Fruit fly (Drosophila melanogaster): ENCODE measurements around the gene CG7945.

CG7945 gene

dm6 chr3L:15523806-15524346, at the start of gene CG7945:
CG7945 (minus strand) TSS chr3L:15524137.
- TF ChIP-seq pan (optimal IDR thresholded peaks at IDR 0.05) (no peak), EcR (GFP tag; optimal IDR thresholded peaks at IDR 0.05) (no peak), psq (optimal IDR thresholded peaks at IDR 0.05) (no peak), usp (GFP tag; optimal IDR thresholded peaks at IDR 0.05) (no peak), CG8478 (optimal IDR thresholded peaks at IDR 0.05) (no peak), Dll (optimal IDR thresholded peaks at IDR 0.05) (no peak)

DNA sequence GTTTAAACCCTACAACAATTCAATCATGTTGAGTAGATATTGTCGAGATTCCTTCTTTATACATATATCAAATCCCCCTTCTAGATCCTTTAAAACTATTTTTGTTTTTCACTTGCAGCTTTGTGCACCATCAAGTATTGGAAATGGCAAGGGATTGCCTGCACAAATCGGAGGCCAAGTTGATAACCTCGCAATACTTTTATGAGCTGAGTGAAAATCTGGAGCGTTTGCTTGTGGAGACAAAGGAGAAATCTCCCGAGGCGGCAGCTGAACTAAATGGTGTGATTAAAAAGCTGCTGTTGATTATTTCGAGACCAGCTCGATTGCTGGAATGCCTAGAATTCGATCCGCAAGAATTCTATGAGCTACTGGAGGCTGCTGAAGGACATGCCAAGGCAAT, 46.6 kb upstream of the CG7945 start:
- TF ChIP-seq Dll (optimal IDR thresholded peaks at IDR 0.05), result no peak
- no peak for TF ChIP-seq usp (GFP tag; optimal IDR thresholded peaks at IDR 0.05)
- no peak for TF ChIP-seq pan (optimal IDR thresholded peaks at IDR 0.05)
- no peak for TF ChIP-seq CG8478 (optimal IDR thresholded peaks at IDR 0.05)
- TF ChIP-seq psq (optimal IDR thresholded peaks at IDR 0.05), result no peak
- no peak for TF ChIP-seq EcR (GFP tag; optimal IDR thresholded peaks at IDR 0.05)

DNA sequence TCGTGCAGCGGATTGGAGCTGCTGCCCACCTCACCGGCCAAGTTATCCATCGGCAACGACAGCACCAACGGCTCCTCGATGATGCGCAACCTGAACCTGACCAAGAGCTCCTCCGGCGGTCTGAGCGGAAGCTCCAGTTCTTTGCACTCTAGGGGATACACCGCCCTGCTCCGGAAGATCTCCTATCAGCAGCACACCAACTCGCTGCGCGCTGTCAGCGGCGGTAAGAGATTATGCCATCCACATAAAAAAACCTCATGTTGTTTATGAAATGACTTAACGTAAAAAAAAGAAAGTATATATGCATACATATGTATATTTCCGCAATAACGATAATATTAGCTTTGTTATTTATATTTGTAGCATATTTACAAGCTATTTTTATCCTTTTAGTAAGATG, 44.8 kb upstream of the CG7945 start:
- TF ChIP-seq pan (optimal IDR thresholded peaks at IDR 0.05), result no peak
- TF ChIP-seq psq (optimal IDR thresholded peaks at IDR 0.05), result no peak

DNA sequence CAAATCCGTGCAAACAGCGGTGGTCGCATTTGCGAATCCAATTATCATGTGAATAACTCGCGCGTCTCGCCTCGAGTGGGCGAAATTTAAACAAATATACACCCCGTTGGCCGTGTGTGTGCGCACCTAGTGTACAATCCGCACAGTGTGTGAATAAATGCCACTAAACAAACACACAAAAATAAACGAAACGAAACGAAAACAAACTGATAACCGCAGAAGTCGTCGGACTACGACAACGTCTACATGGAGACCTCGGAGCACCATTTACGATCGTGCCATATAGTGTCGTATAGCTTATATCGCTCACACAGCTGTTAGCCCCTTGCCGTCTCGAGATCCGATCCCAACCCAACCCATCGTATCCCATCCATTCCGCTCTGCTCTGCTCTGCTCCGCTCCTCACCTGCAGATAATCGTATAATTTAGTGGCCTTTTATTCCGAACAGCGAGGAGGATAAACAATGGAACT, 42.6 kb upstream of the CG7945 start:
- TF ChIP-seq EcR (GFP tag; optimal IDR thresholded peaks at IDR 0.05) (no peak), Dll (optimal IDR thresholded peaks at IDR 0.05) (no peak), pan (optimal IDR thresholded peaks at IDR 0.05) (no peak), usp (GFP tag; optimal IDR thresholded peaks at IDR 0.05) (no peak), CG8478 (optimal IDR thresholded peaks at IDR 0.05) (no peak), psq (optimal IDR thresholded peaks at IDR 0.05) (no peak)

- TF ChIP-seq usp (GFP tag; optimal IDR thresholded peaks at IDR 0.05) (no peak), Dll (optimal IDR thresholded peaks at IDR 0.05) (no peak), psq (optimal IDR thresholded peaks at IDR 0.05) (no peak), CG8478 (optimal IDR thresholded peaks at IDR 0.05) (peak; percentile 38), pan (optimal IDR thresholded peaks at IDR 0.05) (no peak)
These were observed 42.0 kb upstream of the CG7945 start, which contains the start of gene dop for dm6 chr3L:15565829-15566433. dop (plus strand) TSS chr3L:15566013.

- no peak for TF ChIP-seq CG8478 (optimal IDR thresholded peaks at IDR 0.05)
- TF ChIP-seq usp (GFP tag; optimal IDR thresholded peaks at IDR 0.05), result no peak
- no peak for TF ChIP-seq EcR (GFP tag; optimal IDR thresholded peaks at IDR 0.05)
- TF ChIP-seq Dll (optimal IDR thresholded peaks at IDR 0.05), result no peak
- TF ChIP-seq psq (optimal IDR thresholded peaks at IDR 0.05), result no peak
- TF ChIP-seq pan (optimal IDR thresholded peaks at IDR 0.05), result no peak
These were observed 39.8 kb upstream of the CG7945 start for dm6 chr3L:15563851-15564106.

DNA sequence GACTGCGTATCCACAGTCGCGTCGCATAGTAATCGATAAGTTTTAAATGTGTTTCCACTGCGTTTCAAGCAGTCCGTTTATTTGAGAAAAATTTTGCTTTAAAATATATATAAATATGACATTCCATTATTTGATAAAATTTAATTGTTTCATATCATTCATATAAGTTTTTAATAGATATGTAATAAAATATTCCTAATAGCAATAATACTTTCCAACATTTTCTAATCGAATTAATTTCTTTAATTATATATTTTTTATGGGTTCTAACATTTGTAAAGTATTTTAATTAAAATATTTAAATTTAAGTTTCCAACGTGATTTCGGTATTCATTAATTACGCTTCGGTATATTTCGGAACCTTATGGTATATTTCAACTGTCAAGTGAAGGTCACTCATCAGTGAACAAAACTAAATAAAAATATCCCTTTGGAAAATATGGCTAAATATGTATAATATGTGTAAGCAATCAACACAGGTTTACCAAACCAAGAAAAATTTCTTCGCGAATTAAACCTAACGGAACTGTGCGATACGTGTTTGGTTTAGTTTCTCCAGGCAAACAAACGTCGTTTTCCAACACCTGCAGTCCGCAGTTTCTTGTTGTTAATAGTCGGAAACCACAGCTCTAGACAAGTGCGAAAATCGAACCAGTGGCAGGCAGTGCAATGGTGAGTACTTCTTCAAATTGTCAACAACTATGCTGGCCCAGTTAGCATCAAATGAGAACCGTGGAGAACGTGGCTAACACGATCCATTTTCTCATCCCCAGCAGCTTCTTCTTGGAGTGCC, 39.3 kb upstream of the CG7945 start, which contains the start of the genes CG7739 and SCCRO:
Gene CG7739, minus strand, starts transcription at position 8 of the 793 bp plus-strand sequence.
Gene SCCRO, plus strand, starts transcription at position 370 of the 793 bp plus-strand sequence.
- TF ChIP-seq psq (optimal IDR thresholded peaks at IDR 0.05) (no peak), EcR (GFP tag; optimal IDR thresholded peaks at IDR 0.05) (no peak), pan (optimal IDR thresholded peaks at IDR 0.05) (no peak), Dll (optimal IDR thresholded peaks at IDR 0.05) (no peak)

- no peak for TF ChIP-seq CG8478 (optimal IDR thresholded peaks at IDR 0.05)
- no peak for TF ChIP-seq pan (optimal IDR thresholded peaks at IDR 0.05)
- TF ChIP-seq usp (GFP tag; optimal IDR thresholded peaks at IDR 0.05), result no peak
- TF ChIP-seq Dll (optimal IDR thresholded peaks at IDR 0.05), result no peak
- TF ChIP-seq psq (optimal IDR thresholded peaks at IDR 0.05), result no peak
- TF ChIP-seq EcR (GFP tag; optimal IDR thresholded peaks at IDR 0.05), result no peak
These were observed 38.8 kb upstream of the CG7945 start for dm6 chr3L:15562727-15563057.

dm6 chr3L:15553993-15554644, 30.2 kb upstream of the CG7945 start, which contains the start of gene AGO2:
AGO2 (plus strand) TSS chr3L:15554113.
- TF ChIP-seq CG8478 (optimal IDR thresholded peaks at IDR 0.05) (no peak), psq (optimal IDR thresholded peaks at IDR 0.05) (no peak), pan (optimal IDR thresholded peaks at IDR 0.05) (no peak), EcR (GFP tag; optimal IDR thresholded peaks at IDR 0.05) (no peak), Dll (optimal IDR thresholded peaks at IDR 0.05) (no peak), usp (GFP tag; optimal IDR thresholded peaks at IDR 0.05) (no peak)

- TF ChIP-seq Dll (optimal IDR thresholded peaks at IDR 0.05) (no peak), pan (optimal IDR thresholded peaks at IDR 0.05) (no peak), psq (optimal IDR thresholded peaks at IDR 0.05) (no peak), EcR (GFP tag; optimal IDR thresholded peaks at IDR 0.05) (no peak), usp (GFP tag; optimal IDR thresholded peaks at IDR 0.05) (no peak), CG8478 (optimal IDR thresholded peaks at IDR 0.05) (no peak)
These were observed 24.9 kb upstream of the CG7945 start for dm6 chr3L:15548843-15549242.

DNA sequence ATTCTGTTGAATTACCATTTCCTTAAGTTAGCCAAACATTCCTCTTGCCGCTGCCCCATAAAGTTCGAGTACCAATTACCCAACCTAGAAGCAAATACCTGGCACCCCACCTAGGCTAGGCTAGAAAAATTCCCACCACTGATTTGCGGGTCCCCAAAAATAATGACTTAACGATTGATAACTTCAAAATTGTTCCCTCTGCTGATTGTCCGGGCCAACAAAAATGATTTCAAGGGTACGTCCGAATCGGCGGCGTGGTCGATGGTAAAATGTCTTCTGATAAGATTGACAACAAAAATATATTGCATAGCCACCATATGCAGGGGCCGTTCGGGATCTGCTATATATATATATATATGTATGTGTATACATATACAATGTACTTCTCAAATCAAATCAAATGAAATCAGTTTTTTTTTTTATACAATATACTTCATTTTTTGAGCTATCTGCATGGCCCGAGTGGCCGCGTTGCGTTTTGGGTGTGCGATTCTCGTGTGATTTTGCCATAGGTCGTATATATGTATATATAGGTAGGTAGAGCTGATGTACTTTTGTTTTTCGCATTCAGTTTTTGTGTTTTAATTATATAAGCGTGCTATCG, 23.4 kb upstream of the CG7945 start:
- TF ChIP-seq CG8478 (optimal IDR thresholded peaks at IDR 0.05) (no peak), pan (optimal IDR thresholded peaks at IDR 0.05) (peak; percentile 32)

Data from whole organism.